Worm (Caenorhabditis elegans): Measurements from ENCODE around the gene dmsr-8.

- no peak for TF ChIP-seq nhr-11 (tag; optimal IDR thresholded peaks at IDR 0.05)
- no peak for TF ChIP-seq ztf-11 (tag; optimal IDR thresholded peaks at IDR 0.05)
- no peak for TF ChIP-seq unc-62 (GFP tag; optimal IDR thresholded peaks at IDR 0.05)
- TF ChIP-seq egl-27 (tag; optimal IDR thresholded peaks at IDR 0.05) = no peak
- no peak for TF ChIP-seq nhr-28 (tag; optimal IDR thresholded peaks at IDR 0.05)
- no peak for TF ChIP-seq ceh-82 (tag; optimal IDR thresholded peaks at IDR 0.05)
- no peak for TF ChIP-seq tbx-2 (tag; optimal IDR thresholded peaks at IDR 0.05)
- TF ChIP-seq zag-1 (tag; optimal IDR thresholded peaks at IDR 0.05) = no peak
- TF ChIP-seq nhr-25 (tag; optimal IDR thresholded peaks at IDR 0.05) = no peak
- no peak for TF ChIP-seq nhr-237 (tag; optimal IDR thresholded peaks at IDR 0.05)
- TF ChIP-seq ceh-28 (tag; optimal IDR thresholded peaks at IDR 0.05) = no peak
- no peak for TF ChIP-seq ztf-4 (tag; optimal IDR thresholded peaks at IDR 0.05)
- no peak for TF ChIP-seq mdl-1 (tag; optimal IDR thresholded peaks at IDR 0.05)
Observed at ce11 chrV:10556362-10556761, 42.2 kb upstream of the dmsr-8 start.
